Worm (Caenorhabditis elegans): ENCODE data around the gene zif-1.

- no peak for TF ChIP-seq nhr-237 (tag; optimal IDR thresholded peaks at IDR 0.05)
- TF ChIP-seq elt-3 (tag; optimal IDR thresholded peaks at IDR 0.05): no peak
- TF ChIP-seq nhr-23 (tag; optimal IDR thresholded peaks at IDR 0.05): no peak
- TF ChIP-seq sma-3 (GFP tag; optimal IDR thresholded peaks at IDR 0.05): no peak
- no peak for TF ChIP-seq ztf-11 (tag; optimal IDR thresholded peaks at IDR 0.05)
- TF ChIP-seq blmp-1 (tag; optimal IDR thresholded peaks at IDR 0.05; ENCODE audit: insufficient read depth): no peak
- TF ChIP-seq lin-13 (GFP tag; optimal IDR thresholded peaks at IDR 0.05): no peak
- no peak for TF ChIP-seq ceh-16 (tag; optimal IDR thresholded peaks at IDR 0.05)
- TF ChIP-seq nhr-10 (tag; optimal IDR thresholded peaks at IDR 0.05): no peak
- TF ChIP-seq skn-1 (tag; optimal IDR thresholded peaks at IDR 0.05): no peak
- TF ChIP-seq unc-39 (tag; optimal IDR thresholded peaks at IDR 0.05): no peak
- no peak for TF ChIP-seq nhr-129 (tag; optimal IDR thresholded peaks at IDR 0.05)
These were observed 40.1 kb upstream of the zif-1 start for ce11 chrIII:8962475-8962874.

All from whole organism, L2 larva.